Worm (Caenorhabditis elegans): ENCODE data around the gene rab-6.1.

Gene rab-6.1

ce11 chrIII:8984960-8985359 lies 20.8 kb downstream of the rab-6.1 start (continued):
- TF ChIP-seq lin-13 (GFP tag; optimal IDR thresholded peaks at IDR 0.05) = no peak
- TF ChIP-seq lin-39 (tag; optimal IDR thresholded peaks at IDR 0.05) = no peak
- TF ChIP-seq daf-12 (tag; optimal IDR thresholded peaks at IDR 0.05) = no peak
- no peak for TF ChIP-seq Y75B8A.6 (GFP tag; IDR thresholded peaks at IDR 0.05)
- TF ChIP-seq egl-27 (tag; optimal IDR thresholded peaks at IDR 0.05) = no peak
- TF ChIP-seq unc-62 (GFP tag; optimal IDR thresholded peaks at IDR 0.05 in 1 of 2) = peak in 1 of 2 experiments; percentile 92
- TF ChIP-seq unc-62 (tag; optimal IDR thresholded peaks at IDR 0.05) = no peak
- TF ChIP-seq ztf-11 (tag; optimal IDR thresholded peaks at IDR 0.05) = no peak
- no peak for TF ChIP-seq aly-2 (tag; optimal IDR thresholded peaks at IDR 0.05)
- TF ChIP-seq F26F4.8 (GFP tag; conservative IDR thresholded peaks at IDR 0.05) = no peak
- TF ChIP-seq F49E8.2 (tag; optimal IDR thresholded peaks at IDR 0.05; ENCODE audit: borderline replicate concordance) = no peak
- TF ChIP-seq ZK337.2 (GFP tag; IDR thresholded peaks at IDR 0.05) = no peak
- TF ChIP-seq daf-19 (GFP tag; conservative IDR thresholded peaks at IDR 0.05) = no peak
- no peak for TF ChIP-seq daf-8 (GFP tag; IDR thresholded peaks at IDR 0.05)
- no peak for TF ChIP-seq madf-9 (GFP tag; conservative IDR thresholded peaks at IDR 0.05)
- no peak for TF ChIP-seq ceh-62 (tag; optimal IDR thresholded peaks at IDR 0.05)
- TF ChIP-seq vab-7 (GFP tag; IDR thresholded peaks at IDR 0.05) = 0 out of 2 replicates have a peak, but pooled peaks have one; percentile 15

- TF ChIP-seq mes-2 (tag; optimal IDR thresholded peaks at IDR 0.05; ENCODE audit: poor library complexity, severe bottlenecking) (peak; percentile 30), ceh-32 (tag; optimal IDR thresholded peaks at IDR 0.05; ENCODE audit: poor library complexity) (no peak), daf-16 (GFP tag; optimal IDR thresholded peaks at IDR 0.05) (no peak), daf-16 (tag; optimal IDR thresholded peaks at IDR 0.05) (peak; percentile 69), T20F7.1 (GFP tag; optimal IDR thresholded peaks at IDR 0.05) (peak; percentile 20), hlh-30 (tag; optimal IDR thresholded peaks at IDR 0.05; ENCODE audit: insufficient read depth) (peak; percentile 10), lim-7 (GFP tag; IDR thresholded peaks at IDR 0.05) (0 out of 2 replicates have a peak, but pooled peaks have one; percentile 14), duxl-1 (tag; optimal IDR thresholded peaks at IDR 0.05; ENCODE audit: poor library complexity) (peak; percentile 9), R02D3.7 (tag; optimal IDR thresholded peaks at IDR 0.05) (no peak), nhr-28 (tag; optimal IDR thresholded peaks at IDR 0.05) (peak; percentile 48), lin-1 (GFP tag; IDR thresholded peaks at IDR 0.05) (peak; percentile 17; the same call in 1 of the 2 replicates), pqm-1 (tag; optimal IDR thresholded peaks at IDR 0.05) (peak; percentile 72), dve-1 (tag; optimal IDR thresholded peaks at IDR 0.05; ENCODE audit: insufficient read depth) (peak; percentile 4), dmd-6 (GFP tag; IDR thresholded peaks at IDR 0.05) (peak; percentile 16; the same call in 1 of the 2 replicates), nhr-77 (tag; optimal IDR thresholded peaks at IDR 0.05) (no peak), ceh-82 (tag; optimal IDR thresholded peaks at IDR 0.05) (no peak), mxl-3 (GFP tag; optimal IDR thresholded peaks at IDR 0.05) (no peak), mdt-29 (GFP tag; IDR thresholded peaks at IDR 0.05) (no peak)
Measured at ce11 chrIII:8984412-8984811, 21.3 kb downstream of the rab-6.1 start.

- TF ChIP-seq daf-19 (GFP tag; conservative IDR thresholded peaks at IDR 0.05) (no peak), hlh-11 (tag; optimal IDR thresholded peaks at IDR 0.05) (peak; percentile 74), T20F7.1 (GFP tag; optimal IDR thresholded peaks at IDR 0.05) (no peak), saeg-2 (GFP tag; IDR thresholded peaks at IDR 0.05) (no peak), rbr-2 (tag; optimal IDR thresholded peaks at IDR 0.05) (no peak), daf-12 (tag; optimal IDR thresholded peaks at IDR 0.05) (no peak), zip-2 (tag; optimal IDR thresholded peaks at IDR 0.05) (no peak), aly-2 (tag; optimal IDR thresholded peaks at IDR 0.05) (no peak), duxl-1 (tag; optimal IDR thresholded peaks at IDR 0.05; ENCODE audit: poor library complexity) (peak; percentile 48), F49E8.2 (tag; optimal IDR thresholded peaks at IDR 0.05; ENCODE audit: borderline replicate concordance) (no peak), Y75B8A.6 (GFP tag; IDR thresholded peaks at IDR 0.05) (0 out of 2 replicates have a peak, but pooled peaks have one; percentile 52), nhr-76 (tag; optimal IDR thresholded peaks at IDR 0.05) (no peak), php-3 (GFP tag; IDR thresholded peaks at IDR 0.05) (no peak), daf-8 (GFP tag; IDR thresholded peaks at IDR 0.05) (no peak), nhr-237 (tag; optimal IDR thresholded peaks at IDR 0.05) (no peak), dmd-6 (GFP tag; IDR thresholded peaks at IDR 0.05) (peak; percentile 36), zag-1 (tag; optimal IDR thresholded peaks at IDR 0.05) (no peak), D1046.2 (GFP tag; IDR thresholded peaks at IDR 0.05) (no peak), cey-2 (tag; optimal IDR thresholded peaks at IDR 0.05; ENCODE audit: borderline replicate concordance, insufficient read depth) (no peak), mxl-3 (GFP tag; optimal IDR thresholded peaks at IDR 0.05) (peak; percentile 63), fos-1 (tag; optimal IDR thresholded peaks at IDR 0.05) (no peak), ceh-28 (tag; optimal IDR thresholded peaks at IDR 0.05) (no peak), lin-29 (GFP tag; IDR thresholded peaks at IDR 0.05) (no peak), lin-1 (GFP tag; IDR thresholded peaks at IDR 0.05) (no peak)
Measured at ce11 chrIII:8983811-8984210, 21.9 kb downstream of the rab-6.1 start.

Data from whole organism, L4 larva.